Fruit fly (Drosophila melanogaster) whole organism, embryonic: Measurements from ENCODE around the gene MBD-like.
A peak's percentile ranks its signal among the peaks of the same experiment; 100 is the strongest.

Source experiments
- Atf6 ChIP-seq: fragments of 200-800 bp; sonication (Bioruptor generic); IDR thresholded peaks from 2 replicates; pipeline ENCODE4 v1.3.6; 2022; ENCODE audit warnings: missing biosample characterization, missing genetic modification characterization
- CG1024 ChIP-seq: fragments of 200-800 bp; sonication (Bioruptor generic); IDR thresholded peaks from 2 replicates; pipeline ENCODE4 v1.3.6; 2022; ENCODE audit warnings: missing biosample characterization, missing genetic modification characterization
- CG10979 ChIP-seq: fragments of 200-800 bp; sonication (Bioruptor generic); optimal IDR thresholded peaks from 2 replicates; lab custom pipeline; 2018; ENCODE audit warnings: missing biosample characterization, mild to moderate bottlenecking, missing genetic modification characterization, moderate library complexity
- CG1233 ChIP-seq: fragments of 200-800 bp; sonication (Bioruptor generic); optimal IDR thresholded peaks from 4 replicates; lab custom pipeline; 2018; ENCODE audit warnings: missing biosample characterization, mild to moderate bottlenecking, missing genetic modification characterization
- CG14710 ChIP-seq: fragments of 200-800 bp; sonication (Bioruptor generic); optimal IDR thresholded peaks from 3 replicates; lab custom pipeline; 2019; ENCODE audit warnings: missing biosample characterization, mild to moderate bottlenecking, missing genetic modification characterization, moderate library complexity
- CG1529 ChIP-seq: fragments of 200-800 bp; sonication (Bioruptor generic); optimal IDR thresholded peaks from 3 replicates; lab custom pipeline; 2018; ENCODE audit warnings: missing biosample characterization, missing genetic modification characterization
- CG15479 ChIP-seq: fragments of 200-800 bp; sonication (Bioruptor generic); optimal IDR thresholded peaks from 3 replicates; lab custom pipeline; 2019; ENCODE audit warnings: missing biosample characterization, mild to moderate bottlenecking, missing genetic modification characterization, moderate library complexity
- CG16779 ChIP-seq: fragments of 200-800 bp; sonication (Bioruptor generic); IDR thresholded peaks from 2 replicates; pipeline ENCODE4 v1.3.6; 2022; ENCODE audit warnings: missing biosample characterization, missing genetic modification characterization
- CG16813 ChIP-seq: fragments of 200-800 bp; sonication (Bioruptor generic); IDR thresholded peaks from 3 replicates; pipeline ENCODE4 v1.3.6; 2022; ENCODE audit warnings: missing biosample characterization, missing genetic modification characterization; ENCODE audit not compliant: partially characterized antibody
- CG17568 ChIP-seq: fragments of 200-800 bp; sonication (Bioruptor generic); optimal IDR thresholded peaks from 2 replicates; lab custom pipeline; 2018; ENCODE audit warnings: missing biosample characterization, mild to moderate bottlenecking, missing genetic modification characterization, moderate library complexity
- CG17912 ChIP-seq: fragments of 200-800 bp; sonication (Bioruptor generic); optimal IDR thresholded peaks from 2 replicates; lab custom pipeline; 2018; ENCODE audit warnings: missing biosample characterization, mild to moderate bottlenecking, missing genetic modification characterization
- CG1792 ChIP-seq: fragments of 200-800 bp; sonication (Bioruptor generic); optimal IDR thresholded peaks from 2 replicates; lab custom pipeline; 2016; ENCODE audit warnings: missing biosample characterization, missing genetic modification characterization
- CG2116 ChIP-seq: fragments of 200-800 bp; sonication (Bioruptor generic); optimal IDR thresholded peaks from 3 replicates; lab custom pipeline; 2018; ENCODE audit warnings: missing biosample characterization, mild to moderate bottlenecking, missing genetic modification characterization
- CG2202 ChIP-seq: fragments of 200-800 bp; sonication (Bioruptor generic); optimal IDR thresholded peaks from 2 replicates; lab custom pipeline; 2018; ENCODE audit warnings: missing biosample characterization, mild to moderate bottlenecking, missing genetic modification characterization
- CG2875 ChIP-seq: fragments of 200-800 bp; sonication (Bioruptor generic); optimal IDR thresholded peaks from 2 replicates; lab custom pipeline; 2017; ENCODE audit warnings: missing biosample characterization, mild to moderate bottlenecking, missing genetic modification characterization, missing genetic modification reagents
- CG34422 ChIP-seq: fragments of 200-800 bp; sonication (Bioruptor generic); IDR thresholded peaks from 3 replicates; pipeline ENCODE4 v1.3.6; 2022; ENCODE audit warnings: missing biosample characterization, missing genetic modification characterization
- Deaf1 ChIP-seq: fragments of 200-800 bp; optimal IDR thresholded peaks from 3 replicates; lab custom pipeline; 2019; ENCODE audit warnings: missing biosample characterization, mild to moderate bottlenecking, missing genetic modification characterization, moderate library complexity
- Dfd ChIP-seq, 2 experiments: fragments of >200 bp; optimal IDR thresholded peaks; 2 replicates each; lab custom pipeline; 2017; ENCODE audit warnings: missing biosample characterization in 2 of 2, missing genetic modification characterization in 2 of 2
- Dip2 ChIP-seq: fragments of 200-800 bp; sonication (Bioruptor generic); IDR thresholded peaks from 2 replicates; pipeline ENCODE4 v1.3.6; 2022; ENCODE audit warnings: missing biosample characterization, missing genetic modification characterization
- Eip74EF ChIP-seq, 2 experiments: fragments of 200-800 bp in 1 of 2; fragments of >200 bp in 1 of 2; sonication (Bioruptor generic) in 1 of 2; optimal IDR thresholded peaks; 2 replicates each; lab custom pipeline; 2017 to 2019; ENCODE audit warnings: missing biosample characterization in 2 of 2, missing genetic modification characterization in 2 of 2, mild to moderate bottlenecking in 1 of 2, moderate library complexity in 1 of 2
- Fer2 ChIP-seq: fragments of 200-800 bp; sonication (Bioruptor generic); optimal IDR thresholded peaks from 2 replicates; lab custom pipeline; 2018; ENCODE audit warnings: missing biosample characterization, mild to moderate bottlenecking, missing genetic modification characterization, moderate library complexity
- H15 ChIP-seq: fragments of 200-800 bp; sonication (Bioruptor generic); IDR thresholded peaks from 3 replicates; pipeline ENCODE4 v1.3.6; 2022; ENCODE audit warnings: missing biosample characterization, missing genetic modification characterization
- HLH3B ChIP-seq: fragments of 200-800 bp; sonication (Bioruptor generic); IDR thresholded peaks from 2 replicates; pipeline ENCODE4 v1.3.6; 2022; ENCODE audit warnings: missing biosample characterization, missing genetic modification characterization
- Hr51 ChIP-seq, 2 experiments: fragments of 200-800 bp; sonication (Bioruptor generic); optimal IDR thresholded peaks; 2 replicates in 1 of 2; 3 replicates in 1 of 2; lab custom pipeline; 2016 to 2018; ENCODE audit warnings: missing biosample characterization in 2 of 2, missing genetic modification characterization in 2 of 2, mild to moderate bottlenecking in 1 of 2, moderate library complexity in 1 of 2
- Jarid2 ChIP-seq: fragments of 200-800 bp; sonication (Bioruptor generic); optimal IDR thresholded peaks from 3 replicates; lab custom pipeline; 2017; ENCODE audit warnings: mild to moderate bottlenecking, missing biosample characterization, missing genetic modification reagents, missing genetic modification characterization
- Max ChIP-seq: fragments of 200-800 bp; sonication (Bioruptor generic); optimal IDR thresholded peaks from 2 replicates; lab custom pipeline; 2016; ENCODE audit warnings: missing biosample characterization, mild to moderate bottlenecking, missing genetic modification characterization
- Mes4 ChIP-seq: fragments of 200-800 bp; sonication (Bioruptor generic); optimal IDR thresholded peaks from 2 replicates; lab custom pipeline; 2016; ENCODE audit warnings: missing biosample characterization, missing genetic modification characterization
- NC2α ChIP-seq: fragments of 200-800 bp; sonication (Bioruptor generic); optimal IDR thresholded peaks from 2 replicates; lab custom pipeline; 2016; ENCODE audit warnings: missing biosample characterization, missing genetic modification characterization
- Oaz ChIP-seq: fragments of 200-800 bp; sonication (Bioruptor generic); IDR thresholded peaks from 2 replicates; pipeline ENCODE4 v1.3.6; 2022; ENCODE audit warnings: missing biosample characterization, missing genetic modification characterization
- PHDP ChIP-seq: fragments of 200-800 bp; sonication (Bioruptor generic); optimal IDR thresholded peaks from 3 replicates; lab custom pipeline; 2018; ENCODE audit warnings: missing biosample characterization, mild to moderate bottlenecking, missing genetic modification characterization, moderate library complexity
- Trl ChIP-seq, 3 experiments: fragments of >200 bp in 2 of 3; fragments of 200-800 bp in 1 of 3; sonication (Bioruptor generic) in 1 of 3; optimal IDR thresholded peaks; 2 replicates in 1 of 3; 3 replicates in 2 of 3; lab custom pipeline; 2016 to 2017; ENCODE audit warnings: missing biosample characterization in 1 of 3, missing genetic modification characterization in 1 of 3
- Xrp1 ChIP-seq: fragments of 200-800 bp; sonication (Bioruptor generic); IDR thresholded peaks from 2 replicates; pipeline ENCODE4 v1.3.6; 2022; ENCODE audit warnings: missing biosample characterization, missing genetic modification characterization
- bsh ChIP-seq, 2 experiments: fragments of 200-800 bp; sonication (Bioruptor generic); optimal IDR thresholded peaks; 2 replicates each; lab custom pipeline; 2017 to 2018; ENCODE audit warnings: mild to moderate bottlenecking in 2 of 2, missing biosample characterization in 2 of 2, missing genetic modification characterization in 2 of 2, moderate library complexity in 1 of 2
- caup ChIP-seq: fragments of 200-800 bp; sonication (Bioruptor generic); optimal IDR thresholded peaks from 3 replicates; lab custom pipeline; 2017; ENCODE audit warnings: missing biosample characterization, mild to moderate bottlenecking, missing genetic modification characterization, moderate library complexity; ENCODE audit not compliant: severe bottlenecking
- cg ChIP-seq: fragments of 200-800 bp; sonication (Bioruptor generic); optimal IDR thresholded peaks from 3 replicates; lab custom pipeline; 2019; ENCODE audit warnings: missing biosample characterization, mild to moderate bottlenecking, missing genetic modification characterization, moderate library complexity
- dati ChIP-seq: fragments of 200-800 bp; sonication (Bioruptor generic); IDR thresholded peaks from 2 replicates; pipeline ENCODE4 v1.3.6; 2022; ENCODE audit warnings: missing biosample characterization, missing genetic modification characterization
- dmrt99B ChIP-seq: fragments of 200-800 bp; sonication (Bioruptor generic); optimal IDR thresholded peaks from 2 replicates; lab custom pipeline; 2018; ENCODE audit warnings: missing biosample characterization, mild to moderate bottlenecking, missing genetic modification characterization, moderate library complexity
- emc ChIP-seq: fragments of 200-800 bp; sonication (Bioruptor generic); optimal IDR thresholded peaks from 2 replicates; lab custom pipeline; 2016; ENCODE audit warnings: missing biosample characterization, missing genetic modification characterization
- lmd ChIP-seq: fragments of 200-800 bp; sonication (Bioruptor generic); IDR thresholded peaks from 2 replicates; pipeline ENCODE4 v1.3.6; 2022; ENCODE audit warnings: missing biosample characterization, missing genetic modification characterization
- org-1 ChIP-seq: fragments of 200-800 bp; sonication (Bioruptor generic); optimal IDR thresholded peaks from 2 replicates; lab custom pipeline; 2017; ENCODE audit warnings: missing biosample characterization, missing genetic modification characterization
- run ChIP-seq: fragments of 200-800 bp; sonication (Bioruptor generic); optimal IDR thresholded peaks from 3 replicates; lab custom pipeline; 2018; ENCODE audit warnings: missing biosample characterization, mild to moderate bottlenecking, missing genetic modification characterization
- schlank ChIP-seq: fragments of 200-800 bp; sonication (Bioruptor generic); optimal IDR thresholded peaks from 2 replicates; lab custom pipeline; 2018; ENCODE audit warnings: missing biosample characterization, mild to moderate bottlenecking, missing genetic modification characterization
- scrt ChIP-seq: fragments of 200-800 bp; sonication (Bioruptor generic); optimal IDR thresholded peaks from 2 replicates; lab custom pipeline; 2018; ENCODE audit warnings: missing biosample characterization, mild to moderate bottlenecking, missing genetic modification characterization, moderate library complexity
- shn ChIP-seq: fragments of 200-800 bp; sonication (Bioruptor generic); optimal IDR thresholded peaks from 3 replicates; lab custom pipeline; 2016; ENCODE audit warnings: missing biosample characterization, missing genetic modification characterization
- trh ChIP-seq: fragments of 200-800 bp; sonication (Bioruptor generic); optimal IDR thresholded peaks from 2 replicates; lab custom pipeline; 2016; ENCODE audit warnings: missing biosample characterization, missing genetic modification characterization
- ttk ChIP-seq: fragments of 200-800 bp; sonication (Bioruptor generic); IDR thresholded peaks from 2 replicates; pipeline ENCODE4 v2.1.2; 2022; ENCODE audit warnings: missing biosample characterization, missing genetic modification characterization
- twi ChIP-seq: fragments of 200-800 bp; optimal IDR thresholded peaks from 2 replicates; lab custom pipeline; 2019; ENCODE audit warnings: missing biosample characterization, mild to moderate bottlenecking, missing genetic modification characterization, moderate library complexity
- yki ChIP-seq: fragments of >200 bp; optimal IDR thresholded peaks from 3 replicates; lab custom pipeline; 2018
- zfh1 ChIP-seq: fragments of 200-800 bp; sonication (Bioruptor generic); IDR thresholded peaks from 3 replicates; pipeline ENCODE4 v1.3.6; 2022; ENCODE audit warnings: missing biosample characterization, missing genetic modification characterization
- zfh2 ChIP-seq: fragments of 200-800 bp; sonication (Bioruptor generic); optimal IDR thresholded peaks from 2 replicates; lab custom pipeline; 2016; ENCODE audit warnings: missing biosample characterization, missing genetic modification characterization

Gene MBD-like

dm6 chr3R:9534125-9534496, 25.4 kb upstream of the MBD-like start (continued):
- TF ChIP-seq Jarid2 (GFP tag; lab: Kevin White, UChicago) (no peak), CG17912 (GFP tag; lab: Kevin White, UChicago) (peak; percentile 58), Hr51 (GFP tag; optimal IDR thresholded peaks at IDR 0.05; lab: Kevin White, UChicago) (peak; percentile 77 to 96), CG1792 (GFP tag; lab: Kevin White, UChicago) (peak; percentile 92), Fer2 (peak; percentile 75), Deaf1 (tag; lab: Kevin White, UChicago) (no peak), HLH3B (peak; percentile 93), Xrp1 (GFP tag; lab: Robert Waterston, UW) (peak; percentile 93), CG1024 (GFP tag; lab: Robert Waterston, UW) (peak; percentile 92), CG34422 (GFP tag; lab: Robert Waterston, UW) (peak; percentile 90), shn (GFP tag; lab: Kevin White, UChicago) (peak; percentile 83), PHDP (tag; lab: Kevin White, UChicago) (peak; percentile 96), CG17568 (GFP tag; lab: Kevin White, UChicago) (peak; percentile 86), CG1529 (GFP tag; lab: Kevin White, UChicago) (peak; percentile 95), CG10979 (peak; percentile 96), caup (GFP tag; lab: Kevin White, UChicago) (peak; percentile 84), Dfd (GFP tag; optimal IDR thresholded peaks at IDR 0.05; lab: Kevin White, UChicago) (no peak), yki (no peak), cg (GFP tag; lab: Kevin White, UChicago) (peak; percentile 23), CG2202 (peak; percentile 87), CG16779 (GFP tag; lab: Robert Waterston, UW) (peak; percentile 60), CG2875 (peak; percentile 93), ttk (GFP tag; lab: Robert Waterston, UW) (peak; percentile 91), zfh1 (GFP tag; lab: Robert Waterston, UW) (peak; percentile 91), CG14710 (tag; lab: Kevin White, UChicago) (peak; percentile 92), Atf6 (GFP tag; lab: Robert Waterston, UW) (peak; percentile 89), schlank (tag; lab: Kevin White, UChicago) (peak; percentile 67), NC2α (GFP tag; lab: Kevin White, UChicago) (peak; percentile 86), CG1233 (peak; percentile 88), bsh (GFP tag; optimal IDR thresholded peaks at IDR 0.05; lab: Kevin White, UChicago) (peak; percentile 65 to 97), CG15479 (GFP tag; lab: Kevin White, UChicago) (no peak), Trl (optimal IDR thresholded peaks at IDR 0.05; lab: Kevin White, UChicago) (no peak), Trl (GFP tag; optimal IDR thresholded peaks at IDR 0.05; lab: Kevin White, UChicago) (peak; percentile 88), lmd (peak; percentile 87), org-1 (GFP tag; lab: Kevin White, UChicago) (peak; percentile 84), dati (GFP tag; lab: Robert Waterston, UW) (peak; percentile 80), CG2116 (peak; percentile 60), zfh2 (GFP tag; lab: Kevin White, UChicago) (peak; percentile 70), Eip74EF (GFP tag; optimal IDR thresholded peaks at IDR 0.05; lab: Kevin White, UChicago) (peak in 1 of 2 experiments; percentile 95), emc (peak; percentile 86), Max (GFP tag; lab: Kevin White, UChicago) (peak; percentile 86), H15 (GFP tag; lab: Robert Waterston, UW) (peak; percentile 90), dmrt99B (tag; lab: Kevin White, UChicago) (peak; percentile 98), Mes4 (GFP tag; lab: Kevin White, UChicago) (peak; percentile 91), Dip2 (GFP tag; lab: Robert Waterston, UW) (no peak; the same call in 1 of the 2 replicates), CG16813 (GFP tag; lab: Robert Waterston, UW) (no peak), Oaz (GFP tag; lab: Robert Waterston, UW) (peak; percentile 73), scrt (GFP tag; lab: Kevin White, UChicago) (peak; percentile 81), run (tag; lab: Kevin White, UChicago) (peak; percentile 94), trh (peak; percentile 80), twi (tag; lab: Kevin White, UChicago) (peak; percentile 83)
